Fruit fly (Drosophila melanogaster) whole organism, embryonic: ENCODE measurements around the gene CG12470.

Experiments used
- Abd-B ChIP-seq: fragments of 200-800 bp; sonication (Bioruptor generic); optimal IDR thresholded peaks from 2 replicates; lab custom pipeline; 2018; ENCODE audit warnings: missing biosample characterization, mild to moderate bottlenecking, missing genetic modification characterization, moderate library complexity
- Atf6 ChIP-seq: fragments of 200-800 bp; sonication (Bioruptor generic); IDR thresholded peaks from 2 replicates; pipeline ENCODE4 v1.3.6; 2022; ENCODE audit warnings: missing biosample characterization, missing genetic modification characterization
- B-H2 ChIP-seq: fragments of 200-800 bp; sonication (Bioruptor generic); optimal IDR thresholded peaks from 2 replicates; lab custom pipeline; 2018; ENCODE audit warnings: missing biosample characterization, mild to moderate bottlenecking, missing genetic modification characterization
- CG10366 ChIP-seq: fragments of 200-800 bp; sonication (Bioruptor generic); IDR thresholded peaks from 2 replicates; pipeline ENCODE4 v1.3.6; 2022; ENCODE audit warnings: missing biosample characterization, missing genetic modification characterization
- CG11398 ChIP-seq: fragments of 200-800 bp; sonication (Bioruptor generic); optimal IDR thresholded peaks from 2 replicates; lab custom pipeline; 2016; ENCODE audit warnings: missing biosample characterization, missing genetic modification characterization
- CG12299 ChIP-seq: fragments of 200-800 bp; sonication (Bioruptor generic); optimal IDR thresholded peaks from 2 replicates; lab custom pipeline; 2018; ENCODE audit warnings: missing biosample characterization, mild to moderate bottlenecking, missing genetic modification characterization
- CG15696 ChIP-seq: fragments of 200-800 bp; sonication (Bioruptor generic); optimal IDR thresholded peaks from 2 replicates; lab custom pipeline; 2019; ENCODE audit warnings: missing biosample characterization, mild to moderate bottlenecking, missing genetic modification characterization, moderate library complexity
- CG17186 ChIP-seq: fragments of 200-800 bp; sonication (Bioruptor generic); optimal IDR thresholded peaks from 3 replicates; lab custom pipeline; 2017; ENCODE audit warnings: missing biosample characterization, missing genetic modification reagents, missing genetic modification characterization
- CG2199 ChIP-seq: fragments of 200-800 bp; sonication (Bioruptor generic); IDR thresholded peaks from 3 replicates; pipeline ENCODE4 v1.3.6; 2022; ENCODE audit warnings: missing biosample characterization, missing genetic modification characterization
- CG31224 ChIP-seq: fragments of 200-800 bp; sonication (Bioruptor generic); IDR thresholded peaks from 2 replicates; pipeline ENCODE4 v1.3.6; 2022; ENCODE audit warnings: missing biosample characterization, missing genetic modification characterization
- CG32772 ChIP-seq: fragments of 200-800 bp; sonication (Bioruptor generic); IDR thresholded peaks from 2 replicates; pipeline ENCODE4 v1.3.6; 2022; ENCODE audit warnings: missing biosample characterization, missing genetic modification characterization
- CG3838 ChIP-seq: fragments of 200-800 bp; sonication (Bioruptor generic); optimal IDR thresholded peaks from 3 replicates; lab custom pipeline; 2016; ENCODE audit warnings: missing biosample characterization, missing genetic modification characterization
- CG4820 ChIP-seq: fragments of 200-800 bp; sonication (Bioruptor generic); optimal IDR thresholded peaks from 3 replicates; lab custom pipeline; 2016; ENCODE audit warnings: missing biosample characterization, missing genetic modification characterization
- CG5180 ChIP-seq: fragments of 200-800 bp; sonication (Bioruptor generic); optimal IDR thresholded peaks from 3 replicates; lab custom pipeline; 2017; ENCODE audit warnings: missing biosample characterization, missing genetic modification characterization, mild to moderate bottlenecking, moderate library complexity, missing genetic modification reagents
- CG8290 ChIP-seq, 3 experiments: fragments of 200-800 bp; sonication (Bioruptor generic); optimal IDR thresholded peaks; 2 replicates each; lab custom pipeline; 2016 to 2019; ENCODE audit warnings: missing biosample characterization in 3 of 3, missing genetic modification characterization in 3 of 3, mild to moderate bottlenecking in 2 of 3, moderate library complexity in 1 of 3
- CG8924 ChIP-seq: fragments of 200-800 bp; optimal IDR thresholded peaks from 3 replicates; lab custom pipeline; 2019; ENCODE audit warnings: missing biosample characterization, mild to moderate bottlenecking, missing genetic modification characterization, moderate library complexity
- CG9437 ChIP-seq: fragments of 200-800 bp; sonication (Bioruptor generic); optimal IDR thresholded peaks from 2 replicates; lab custom pipeline; 2018; ENCODE audit warnings: missing biosample characterization, mild to moderate bottlenecking, missing genetic modification characterization
- CG9876 ChIP-seq: fragments of 200-800 bp; sonication (Bioruptor generic); optimal IDR thresholded peaks from 2 replicates; lab custom pipeline; 2016; ENCODE audit warnings: missing biosample characterization, missing genetic modification characterization
- Chrac-16 ChIP-seq: fragments of 200-800 bp; sonication (Bioruptor generic); optimal IDR thresholded peaks from 3 replicates; lab custom pipeline; 2016; ENCODE audit warnings: missing biosample characterization, missing genetic modification characterization
- CkIIα-i1 ChIP-seq: fragments of 200-800 bp; sonication (Bioruptor generic); IDR thresholded peaks from 2 replicates; pipeline ENCODE4 v1.3.6; 2022; ENCODE audit warnings: missing biosample characterization, missing genetic modification characterization
- Dfd ChIP-seq, 2 experiments: fragments of >200 bp; optimal IDR thresholded peaks; 2 replicates each; lab custom pipeline; 2017; ENCODE audit warnings: missing biosample characterization in 2 of 2, missing genetic modification characterization in 2 of 2
- Dip3 ChIP-seq: fragments of 200-800 bp; sonication (Bioruptor generic); optimal IDR thresholded peaks from 3 replicates; lab custom pipeline; 2016; ENCODE audit warnings: missing biosample characterization, missing genetic modification characterization
- Dll ChIP-seq: fragments of 200-800 bp; sonication (Bioruptor generic); IDR thresholded peaks from 4 replicates; pipeline ENCODE4 v1.3.6; 2022; ENCODE audit warnings: missing biosample characterization, missing genetic modification characterization; ENCODE audit not compliant: partially characterized antibody
- Doc3 ChIP-seq: fragments of 200-800 bp; sonication (Bioruptor generic); IDR thresholded peaks from 3 replicates; pipeline ENCODE4 v1.3.6; 2022; ENCODE audit warnings: missing biosample characterization, missing genetic modification characterization; ENCODE audit not compliant: partially characterized antibody
- Elba2 ChIP-seq: fragments of 200-800 bp; sonication (Bioruptor generic); optimal IDR thresholded peaks from 3 replicates; lab custom pipeline; 2016; ENCODE audit warnings: missing biosample characterization, missing genetic modification characterization
- Hand ChIP-seq: fragments of 200-800 bp; sonication (Bioruptor generic); optimal IDR thresholded peaks from 2 replicates; lab custom pipeline; 2017; ENCODE audit warnings: mild to moderate bottlenecking, missing biosample characterization, missing genetic modification reagents, missing genetic modification characterization
- Jarid2 ChIP-seq: fragments of 200-800 bp; sonication (Bioruptor generic); optimal IDR thresholded peaks from 3 replicates; lab custom pipeline; 2017; ENCODE audit warnings: mild to moderate bottlenecking, missing biosample characterization, missing genetic modification reagents, missing genetic modification characterization
- Mes4 ChIP-seq: fragments of 200-800 bp; sonication (Bioruptor generic); optimal IDR thresholded peaks from 2 replicates; lab custom pipeline; 2016; ENCODE audit warnings: missing biosample characterization, missing genetic modification characterization
- Nf-YC ChIP-seq: fragments of 200-800 bp; optimal IDR thresholded peaks from 3 replicates; lab custom pipeline; 2019; ENCODE audit warnings: missing biosample characterization, mild to moderate bottlenecking, missing genetic modification characterization, moderate library complexity
- Poxn ChIP-seq: fragments of 200-800 bp; sonication (Bioruptor generic); IDR thresholded peaks from 2 replicates; pipeline ENCODE4 v1.3.6; 2022; ENCODE audit warnings: missing biosample characterization, missing genetic modification characterization
- Trl ChIP-seq, 3 experiments: fragments of >200 bp in 2 of 3; fragments of 200-800 bp in 1 of 3; sonication (Bioruptor generic) in 1 of 3; optimal IDR thresholded peaks; 2 replicates in 1 of 3; 3 replicates in 2 of 3; lab custom pipeline; 2016 to 2017; ENCODE audit warnings: missing biosample characterization in 1 of 3, missing genetic modification characterization in 1 of 3
- Xrp1 ChIP-seq: fragments of 200-800 bp; sonication (Bioruptor generic); IDR thresholded peaks from 2 replicates; pipeline ENCODE4 v1.3.6; 2022; ENCODE audit warnings: missing biosample characterization, missing genetic modification characterization
- ara ChIP-seq: fragments of 200-800 bp; sonication (Bioruptor generic); IDR thresholded peaks from 2 replicates; pipeline ENCODE4 v1.3.6; 2022; ENCODE audit warnings: missing biosample characterization, missing genetic modification characterization
- ash1 ChIP-seq: fragments of 200-800 bp; sonication (Bioruptor generic); optimal IDR thresholded peaks from 2 replicates; lab custom pipeline; 2018; ENCODE audit warnings: missing biosample characterization, mild to moderate bottlenecking, missing genetic modification characterization
- emc ChIP-seq: fragments of 200-800 bp; sonication (Bioruptor generic); optimal IDR thresholded peaks from 2 replicates; lab custom pipeline; 2016; ENCODE audit warnings: missing biosample characterization, missing genetic modification characterization
- knrl ChIP-seq: fragments of 200-800 bp; sonication (Bioruptor generic); IDR thresholded peaks from 3 replicates; pipeline ENCODE4 v1.3.6; 2022; ENCODE audit warnings: missing biosample characterization, missing genetic modification characterization; ENCODE audit not compliant: partially characterized antibody
- nmo ChIP-seq: fragments of 200-800 bp; sonication (Bioruptor generic); optimal IDR thresholded peaks from 2 replicates; lab custom pipeline; 2018; ENCODE audit warnings: missing biosample characterization, mild to moderate bottlenecking, missing genetic modification characterization, moderate library complexity
- oc ChIP-seq: fragments of 200-800 bp; sonication (Bioruptor generic); optimal IDR thresholded peaks from 2 replicates; lab custom pipeline; 2018; ENCODE audit warnings: missing biosample characterization, mild to moderate bottlenecking, missing genetic modification characterization, moderate library complexity
- pho ChIP-seq: fragments of 200-800 bp; sonication (Bioruptor generic); optimal IDR thresholded peaks from 2 replicates; lab custom pipeline; 2016; ENCODE audit warnings: missing biosample characterization, missing genetic modification characterization
- phol ChIP-seq: fragments of 200-800 bp; sonication (Bioruptor generic); optimal IDR thresholded peaks from 3 replicates; lab custom pipeline; 2018; ENCODE audit warnings: missing biosample characterization, mild to moderate bottlenecking, missing genetic modification characterization, moderate library complexity
- sens ChIP-seq: fragments of 200-800 bp; sonication (Bioruptor generic); peaks from one replicate; lab custom pipeline; 2016; ENCODE audit warnings: missing biosample characterization, missing genetic modification characterization
- sens-2 ChIP-seq: fragments of 200-800 bp; sonication (Bioruptor generic); IDR thresholded peaks from 2 replicates; pipeline ENCODE4 v1.3.6; 2022; ENCODE audit warnings: missing biosample characterization, missing genetic modification characterization
- sim ChIP-seq: fragments of 200-800 bp; sonication (Bioruptor generic); IDR thresholded peaks from 2 replicates; pipeline ENCODE4 v1.3.6; 2022; ENCODE audit warnings: missing biosample characterization, missing genetic modification characterization
- tna ChIP-seq: fragments of 200-800 bp; sonication (Bioruptor generic); IDR thresholded peaks from 2 replicates; pipeline ENCODE4 v1.3.6; 2022; ENCODE audit warnings: missing biosample characterization, missing genetic modification characterization; ENCODE audit not compliant: partially characterized antibody
- ttk ChIP-seq: fragments of 200-800 bp; sonication (Bioruptor generic); IDR thresholded peaks from 2 replicates; pipeline ENCODE4 v2.1.2; 2022; ENCODE audit warnings: missing biosample characterization, missing genetic modification characterization

CG12470 gene

DNA sequence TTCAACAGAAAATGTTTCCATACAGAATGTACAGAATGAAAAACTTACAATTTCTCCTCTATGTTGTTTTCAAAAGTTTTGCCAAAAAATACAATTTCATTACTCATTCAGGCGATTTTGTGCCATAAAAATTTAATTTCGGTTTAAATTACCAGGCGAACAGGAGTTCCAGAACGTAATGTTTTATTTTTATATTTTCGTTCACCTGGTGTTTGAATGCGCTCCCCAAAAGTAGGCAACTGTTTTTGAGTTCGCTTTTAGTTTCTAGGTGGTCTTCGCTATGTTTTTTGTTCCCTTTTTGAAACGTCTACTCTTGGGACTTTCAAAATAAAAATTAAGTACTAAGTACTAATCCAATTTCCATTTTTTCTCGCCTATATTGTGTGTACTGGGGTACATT, 41.8 kb upstream of the CG12470 start:
- TF ChIP-seq CG31224, result 0 out of 2 replicates have a peak, but pooled peaks have one; percentile 21
- peak; percentile 56 for TF ChIP-seq sens (GFP tag; lab: Kevin White, UChicago)
- TF ChIP-seq CG2199 (GFP tag; lab: Robert Waterston, UW), result 0 out of 3 replicates have a peak, but pooled peaks have one; percentile 69
- TF ChIP-seq CG12299 (tag; lab: Kevin White, UChicago), result no peak
- TF ChIP-seq, all 482 proteins: peak for 3

DNA sequence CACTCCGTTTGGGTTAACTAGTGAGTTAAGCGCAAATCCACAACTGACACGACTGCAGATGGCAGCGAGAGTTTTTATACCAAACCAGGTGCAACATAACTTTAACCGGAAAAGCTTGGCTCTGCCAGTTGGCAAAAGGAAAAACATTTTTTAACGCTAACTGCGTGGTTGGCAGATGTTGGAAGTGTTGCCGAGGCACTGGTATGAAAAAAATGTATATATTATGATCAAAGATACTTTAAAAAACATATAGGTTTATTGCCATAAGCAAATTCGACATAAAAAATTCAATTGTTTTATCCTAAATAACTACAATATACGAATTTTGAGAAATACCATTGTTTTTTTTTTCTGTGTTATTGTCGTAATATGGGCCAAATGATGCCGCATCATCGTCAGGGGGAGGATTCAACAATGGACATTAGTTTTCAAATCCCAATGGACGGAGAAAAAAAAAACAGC, 40.5 kb upstream of the CG12470 start, which contains the start of gene CG13376:
CG13376 (minus strand) TSS at position 51 of the 462 bp plus-strand sequence.
- TF ChIP-seq Doc3 (GFP tag; lab: Robert Waterston, UW) (no peak), Hand (GFP tag; lab: Kevin White, UChicago) (no peak), ttk (GFP tag; lab: Robert Waterston, UW) (no peak), Chrac-16 (GFP tag; lab: Kevin White, UChicago) (no peak), tna (GFP tag; lab: Robert Waterston, UW) (no peak), CkIIα-i1 (no peak), Nf-YC (tag; lab: Kevin White, UChicago) (no peak)

DNA sequence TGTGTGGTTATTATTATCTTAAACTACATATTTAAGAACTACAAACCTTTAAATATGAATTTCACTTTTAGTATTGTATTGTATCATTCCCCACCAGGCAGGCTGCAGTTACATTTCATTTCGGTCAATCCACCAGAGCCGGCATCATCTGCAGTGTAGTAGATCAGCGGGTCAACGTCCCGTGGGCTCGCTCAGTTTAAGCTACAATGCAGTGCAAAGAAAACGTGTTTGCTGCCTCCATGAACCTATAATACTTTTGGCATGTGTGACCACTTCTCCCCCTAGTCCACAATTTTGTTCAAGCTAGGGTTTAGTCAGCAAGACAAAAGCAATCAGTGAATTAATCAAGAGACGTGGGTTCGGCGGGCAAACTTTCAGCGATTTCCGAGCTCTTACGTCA, 39.5 kb upstream of the CG12470 start:
- TF ChIP-seq knrl (GFP tag; lab: Robert Waterston, UW) (no peak), oc (tag; lab: Kevin White, UChicago) (peak; percentile 3)

DNA sequence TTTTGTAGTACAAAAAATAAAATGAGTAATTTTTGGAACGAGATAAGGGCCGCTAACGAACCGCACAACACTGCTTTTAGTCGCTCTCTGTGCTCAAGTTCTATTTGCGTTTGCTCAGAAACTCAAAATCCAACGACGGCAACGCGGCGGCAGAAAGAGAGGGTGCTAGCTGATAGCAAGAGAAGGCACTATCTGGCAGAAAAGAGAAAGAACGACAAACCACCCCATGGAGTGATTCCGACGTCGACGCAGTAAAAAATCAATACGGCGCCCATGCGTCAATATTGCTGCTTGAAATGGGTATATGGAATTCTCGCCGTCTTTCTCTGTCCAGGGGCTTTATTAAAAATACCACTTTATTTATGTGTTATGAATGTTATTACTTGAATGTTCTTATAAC, 31.4 kb upstream of the CG12470 start:
- no peak for TF ChIP-seq ash1 (GFP tag; lab: Kevin White, UChicago)
- no peak for TF ChIP-seq CG11398 (GFP tag; lab: Kevin White, UChicago)
- no peak for TF ChIP-seq phol (tag; lab: Kevin White, UChicago)
- TF ChIP-seq CG9437 (GFP tag; lab: Kevin White, UChicago), result no peak
- TF ChIP-seq CG10366 (GFP tag; lab: Robert Waterston, UW), result no peak
- no peak for TF ChIP-seq CG9876 (GFP tag; lab: Kevin White, UChicago)
- TF ChIP-seq Trl (optimal IDR thresholded peaks at IDR 0.05; lab: Kevin White, UChicago), result peak; percentile 56 to 60
- TF ChIP-seq Trl (GFP tag; optimal IDR thresholded peaks at IDR 0.05; lab: Kevin White, UChicago), result no peak
- 0 out of 4 replicates have a peak, but pooled peaks have one; percentile 25 for TF ChIP-seq Dll (GFP tag; lab: Robert Waterston, UW)
- 0 out of 2 replicates have a peak, but pooled peaks have one; percentile 41 for TF ChIP-seq sim (GFP tag; lab: Robert Waterston, UW)
- TF ChIP-seq B-H2 (GFP tag; lab: Kevin White, UChicago), result no peak
- no peak for TF ChIP-seq CG3838 (GFP tag; lab: Kevin White, UChicago)
- TF ChIP-seq pho, result no peak
- TF ChIP-seq CG17186 (GFP tag; lab: Kevin White, UChicago), result no peak
- TF ChIP-seq sens-2 (GFP tag; lab: Robert Waterston, UW), result no peak
- TF ChIP-seq CG8290 (GFP tag; optimal IDR thresholded peaks at IDR 0.05; lab: Kevin White, UChicago), result peak; percentile 42
- TF ChIP-seq CG8290 (tag; optimal IDR thresholded peaks at IDR 0.05; lab: Kevin White, UChicago), result peak; percentile 49 to 63
- no peak for TF ChIP-seq ara
- TF ChIP-seq Dfd (GFP tag; optimal IDR thresholded peaks at IDR 0.05; lab: Kevin White, UChicago), result no peak
- TF ChIP-seq Dip3 (GFP tag; lab: Kevin White, UChicago), result no peak
- TF ChIP-seq CG5180 (GFP tag; lab: Kevin White, UChicago), result no peak
- TF ChIP-seq CG4820 (GFP tag; lab: Kevin White, UChicago), result no peak
- no peak for TF ChIP-seq CG15696
- TF ChIP-seq CG32772 (GFP tag; lab: Robert Waterston, UW), result no peak
- peak; percentile 4 for TF ChIP-seq CG8924 (tag; lab: Kevin White, UChicago)
- no peak for TF ChIP-seq nmo (GFP tag; lab: Kevin White, UChicago)
- no peak for TF ChIP-seq Atf6 (GFP tag; lab: Robert Waterston, UW)
- no peak for TF ChIP-seq emc
- TF ChIP-seq Jarid2 (GFP tag; lab: Kevin White, UChicago), result peak; percentile 18
- no peak for TF ChIP-seq Abd-B (GFP tag; lab: Kevin White, UChicago)
- no peak for TF ChIP-seq Mes4 (GFP tag; lab: Kevin White, UChicago)
- peak; percentile 76; the same call in 2 of the 3 replicates for TF ChIP-seq CG2199 (GFP tag; lab: Robert Waterston, UW)
- TF ChIP-seq Xrp1, result peak; percentile 49
- TF ChIP-seq Elba2, result no peak
- no peak for TF ChIP-seq Poxn (GFP tag; lab: Robert Waterston, UW)
